Worm (Caenorhabditis elegans): Measurements from ENCODE around the gene tag-278.

Gene tag-278

ce11 chrX:3650100-3650809 is 38.8 kb downstream of the tag-278 start, which contains the start of the genes sax-1 and R11G1.2:
sax-1 (minus strand) TSS chrX:3650150.
R11G1.2 (plus strand) TSS chrX:3650614.
- TF ChIP-seq egl-44 (GFP tag; IDR thresholded peaks at IDR 0.05), result no peak
- no peak for TF ChIP-seq mel-28 (tag; optimal IDR thresholded peaks at IDR 0.05; ENCODE audit: borderline replicate concordance)
- TF ChIP-seq nhr-80 (tag; optimal IDR thresholded peaks at IDR 0.05), result peak; percentile 42
- TF ChIP-seq lin-40 (tag; optimal IDR thresholded peaks at IDR 0.05), result peak; percentile 39
- no peak for TF ChIP-seq lin-35 (GFP tag; optimal IDR thresholded peaks at IDR 0.05)
- 0 out of 2 replicates have a peak, but pooled peaks have one; percentile 20 for TF ChIP-seq dox-1 (GFP tag; IDR thresholded peaks at IDR 0.05)
- no peak for TF ChIP-seq snpc-3.4 (tag; optimal IDR thresholded peaks at IDR 0.05)
- no peak for TF ChIP-seq sptf-2 (GFP tag; optimal IDR thresholded peaks at IDR 0.05)
- no peak for TF ChIP-seq ztf-25 (GFP tag; IDR thresholded peaks at IDR 0.05)
- no peak for TF ChIP-seq snpc-4 (GFP tag; optimal IDR thresholded peaks at IDR 0.05)
- no peak for TF ChIP-seq snpc-4 (tag; optimal IDR thresholded peaks at IDR 0.05)
- TF ChIP-seq pha-4 (tag; optimal IDR thresholded peaks at IDR 0.05), result no peak
- no peak for TF ChIP-seq F49E8.2 (tag; optimal IDR thresholded peaks at IDR 0.05; ENCODE audit: insufficient read depth)
- peak in 1 of 2 experiments; percentile 3 for TF ChIP-seq let-607 (tag; optimal IDR thresholded peaks at IDR 0.05)
- TF ChIP-seq Y56A3A.18 (GFP tag; IDR thresholded peaks at IDR 0.05), result no peak
- no peak for TF ChIP-seq dpl-1 (GFP tag; optimal IDR thresholded peaks at IDR 0.05)
- TF ChIP-seq hsf-1 (GFP tag; IDR thresholded peaks at IDR 0.05), result no peak

ce11 chrX:3645924-3646323 is 43.1 kb downstream of the tag-278 start:
- TF ChIP-seq K11D2.4 (GFP tag; IDR thresholded peaks at IDR 0.05) (0 out of 2 replicates have a peak, but pooled peaks have one; percentile 20), aptf-3 (GFP tag; IDR thresholded peaks at IDR 0.05) (no peak), hsf-1 (GFP tag; IDR thresholded peaks at IDR 0.05) (0 out of 2 replicates have a peak, but pooled peaks have one; percentile 39)

- TF ChIP-seq Y53F4B.3 (GFP tag; IDR thresholded peaks at IDR 0.05) (no peak), ceh-40 (GFP tag; IDR thresholded peaks at IDR 0.05) (no peak), attf-6 (GFP tag; IDR thresholded peaks at IDR 0.05) (no peak), K11D2.4 (GFP tag; IDR thresholded peaks at IDR 0.05) (no peak), mel-28 (tag; optimal IDR thresholded peaks at IDR 0.05; ENCODE audit: borderline replicate concordance) (no peak), efl-1 (GFP tag; optimal IDR thresholded peaks at IDR 0.05) (no peak), dpff-1 (tag; optimal IDR thresholded peaks at IDR 0.05) (no peak)
These were observed 44.2 kb downstream of the tag-278 start, which contains the start of gene tmem-24 for ce11 chrX:3644796-3645195. tmem-24 (minus strand) TSS chrX:3644896.

ce11 chrX:3634782-3635181 is 54.2 kb downstream of the tag-278 start:
- TF ChIP-seq ztf-22 (GFP tag; optimal IDR thresholded peaks at IDR 0.05), result no peak
- no peak for TF ChIP-seq ceh-91 (GFP tag; IDR thresholded peaks at IDR 0.05)
- 0 out of 2 replicates have a peak, but pooled peaks have one; percentile 19 for TF ChIP-seq nfyb-1 (GFP tag; IDR thresholded peaks at IDR 0.05)
- no peak for TF ChIP-seq madf-6 (GFP tag; IDR thresholded peaks at IDR 0.05)
- TF ChIP-seq let-526 (GFP tag; IDR thresholded peaks at IDR 0.05), result no peak
- TF ChIP-seq Y95B8A.8 (GFP tag; IDR thresholded peaks at IDR 0.05), result no peak
- TF ChIP-seq hmg-20 (GFP tag; IDR thresholded peaks at IDR 0.05), result no peak
- TF ChIP-seq hlh-12 (tag; optimal IDR thresholded peaks at IDR 0.05), result no peak

Data from whole organism, young adult.